Fruit fly (Drosophila melanogaster) Kc167 (cell line): ENCODE results near the gene AGO2.

ENCODE experiments used
- Sin3A ChIP-seq: fragments of >200 bp; optimal IDR thresholded peaks from 2 replicates; lab custom pipeline; 2018; ENCODE audit warnings: missing external identifiers
- psq ChIP-seq: fragments of >200 bp; optimal IDR thresholded peaks from 2 replicates; lab custom pipeline; 2017; ENCODE audit warnings: missing external identifiers

dm6 chr3L:15527416-15527815 lies 26.5 kb upstream of the AGO2 start, which contains the start of gene CG42729:
- TF ChIP-seq psq (lab: Kevin White, UChicago) (no peak), Sin3A (lab: Kevin White, UChicago) (no peak)
